Worm (Caenorhabditis elegans) whole organism, late embryonic: ENCODE measurements around the gene mls-1.
"Not testable (repeated sequence)": the region's sequence is repeated elsewhere in the genome, so short reads cannot be mapped to it uniquely, and the experiment has no call there.

Experiments
- C08G9.2 ChIP-seq: sonication (generic microtip); optimal IDR thresholded peaks from 2 replicates; lab custom pipeline; 2016; ENCODE audit warnings: mild to moderate bottlenecking, missing genetic modification characterization, moderate library complexity, missing compliant biosample characterization
- F13H6.1 ChIP-seq: sonication (generic microtip); optimal IDR thresholded peaks from 2 replicates; lab custom pipeline; 2016; ENCODE audit warnings: missing genetic modification characterization, missing compliant biosample characterization
- K09A11.1 ChIP-seq: sonication (generic microtip); optimal IDR thresholded peaks from 2 replicates; lab custom pipeline; 2017; ENCODE audit warnings: antibody characterized with exemption, mild to moderate bottlenecking, missing genetic modification characterization, missing compliant biosample characterization; ENCODE audit not compliant: insufficient read depth
- T23F11.4 ChIP-seq: fragments of 200-800 bp; sonication (Bioruptor generic); optimal IDR thresholded peaks from 2 replicates; lab custom pipeline; 2018; ENCODE audit warnings: mild to moderate bottlenecking, missing genetic modification characterization, missing compliant biosample characterization
- Y22D7AL.16 ChIP-seq: sonication (generic microtip); optimal IDR thresholded peaks from 2 replicates; lab custom pipeline; 2016; ENCODE audit warnings: missing genetic modification characterization, missing compliant biosample characterization
- ahr-1 ChIP-seq: sonication (generic microtip); optimal IDR thresholded peaks from 2 replicates; lab custom pipeline; 2016; ENCODE audit warnings: missing genetic modification characterization, missing compliant biosample characterization
- ama-1 ChIP-seq: fragments of 150-350 bp; optimal IDR thresholded peaks from 2 replicates; lab custom pipeline; 2014
- ceh-18 ChIP-seq: sonication (generic microtip); optimal IDR thresholded peaks from 2 replicates; lab custom pipeline; 2016; ENCODE audit warnings: missing genetic modification characterization, missing compliant biosample characterization
- ceh-19 ChIP-seq: fragments of 200-800 bp; sonication (Bioruptor generic); optimal IDR thresholded peaks from 2 replicates; lab custom pipeline; 2018; ENCODE audit warnings: mild to moderate bottlenecking, missing genetic modification characterization, missing compliant biosample characterization
- ceh-2 ChIP-seq: sonication (generic microtip); optimal IDR thresholded peaks from 2 replicates; lab custom pipeline; 2016; ENCODE audit warnings: missing genotype, missing genetic modification characterization, missing compliant biosample characterization
- ceh-22 ChIP-seq: sonication (generic microtip); optimal IDR thresholded peaks from 2 replicates; lab custom pipeline; 2017; ENCODE audit warnings: missing biosample characterization, missing genetic modification characterization
- ceh-31 ChIP-seq: sonication (generic microtip); optimal IDR thresholded peaks from 2 replicates; lab custom pipeline; 2016; ENCODE audit warnings: missing genetic modification characterization, missing compliant biosample characterization
- ceh-45 ChIP-seq: fragments of 200-800 bp; sonication (Bioruptor generic); IDR thresholded peaks from 2 replicates; pipeline ENCODE4 v1.3.6; 2022; ENCODE audit warnings: missing genetic modification reagents, missing genetic modification characterization, missing compliant biosample characterization
- che-1 ChIP-seq: sonication (generic microtip); optimal IDR thresholded peaks from 2 replicates; lab custom pipeline; 2016; ENCODE audit warnings: mild to moderate bottlenecking, missing genetic modification characterization, missing compliant biosample characterization
- dmd-4 ChIP-seq: sonication (generic microtip); optimal IDR thresholded peaks from 2 replicates; lab custom pipeline; 2016; ENCODE audit warnings: borderline replicate concordance, missing genetic modification characterization, missing compliant biosample characterization
- ets-4 ChIP-seq: sonication (generic microtip); optimal IDR thresholded peaks from 2 replicates; lab custom pipeline; 2016; ENCODE audit warnings: missing genetic modification characterization, missing compliant biosample characterization
- eyg-1 ChIP-seq: sonication (generic microtip); optimal IDR thresholded peaks from 2 replicates; lab custom pipeline; 2016; ENCODE audit warnings: missing genotype, missing genetic modification characterization, missing compliant biosample characterization
- fax-1 ChIP-seq: sonication (generic microtip); optimal IDR thresholded peaks from 2 replicates; lab custom pipeline; 2016; ENCODE audit warnings: missing genotype, missing genetic modification characterization, missing compliant biosample characterization
- fkh-6 ChIP-seq: sonication (generic microtip); optimal IDR thresholded peaks from 2 replicates; lab custom pipeline; 2016; ENCODE audit warnings: missing genetic modification characterization, missing compliant biosample characterization
- hlh-13 ChIP-seq: fragments of 200-800 bp; sonication (Bioruptor generic); optimal IDR thresholded peaks from 2 replicates; lab custom pipeline; 2018; ENCODE audit warnings: mild to moderate bottlenecking, missing genetic modification characterization, missing compliant biosample characterization
- hlh-30 ChIP-seq: sonication (generic microtip); optimal IDR thresholded peaks from 2 replicates; lab custom pipeline; 2017; ENCODE audit warnings: antibody characterized with exemption, missing genetic modification characterization, missing compliant biosample characterization; ENCODE audit not compliant: insufficient read depth
- hlh-6 ChIP-seq: sonication (generic microtip); optimal IDR thresholded peaks from 2 replicates; lab custom pipeline; 2016; ENCODE audit warnings: missing genotype, missing genetic modification characterization, missing compliant biosample characterization
- hlh-8 ChIP-seq: sonication (generic microtip); optimal IDR thresholded peaks from 2 replicates; lab custom pipeline; 2016; ENCODE audit warnings: missing genotype, missing genetic modification characterization, missing compliant biosample characterization
- madf-2 ChIP-seq: sonication (generic microtip); optimal IDR thresholded peaks from 2 replicates; lab custom pipeline; 2017; ENCODE audit warnings: missing genetic modification characterization, missing compliant biosample characterization
- nfya-1 ChIP-seq: sonication (generic microtip); optimal IDR thresholded peaks from 2 replicates; lab custom pipeline; 2017; ENCODE audit warnings: missing genetic modification characterization, mild to moderate bottlenecking, missing compliant biosample characterization, antibody characterized with exemption, moderate library complexity
- nhr-11 ChIP-seq: fragments of 150-350 bp; optimal IDR thresholded peaks from 2 replicates; lab custom pipeline; 2014; ENCODE audit warnings: missing biosample characterization, missing genetic modification characterization
- nhr-232 ChIP-seq: sonication (generic microtip); optimal IDR thresholded peaks from 2 replicates; lab custom pipeline; 2016; ENCODE audit warnings: missing genetic modification characterization, missing compliant biosample characterization
- pag-3 ChIP-seq: sonication (generic microtip); optimal IDR thresholded peaks from 2 replicates; lab custom pipeline; 2016; ENCODE audit warnings: missing compliant biosample characterization, missing genetic modification characterization, borderline replicate concordance
- pha-2 ChIP-seq: sonication (generic microtip); optimal IDR thresholded peaks from 2 replicates; lab custom pipeline; 2017; ENCODE audit warnings: mild to moderate bottlenecking, missing genetic modification characterization, missing compliant biosample characterization
- pros-1 ChIP-seq: fragments of 150-350 bp; optimal IDR thresholded peaks from 2 replicates; lab custom pipeline; 2014; ENCODE audit warnings: missing biosample characterization, missing genetic modification reagents, missing genetic modification characterization
- rnt-1 ChIP-seq: sonication (generic microtip); optimal IDR thresholded peaks from 2 replicates; lab custom pipeline; 2016; ENCODE audit warnings: missing genetic modification characterization, missing compliant biosample characterization
- syd-9 ChIP-seq: sonication (generic microtip); optimal IDR thresholded peaks from 2 replicates; lab custom pipeline; 2016; ENCODE audit warnings: mild to moderate bottlenecking, missing genetic modification characterization, moderate library complexity, missing compliant biosample characterization
- tbx-7 ChIP-seq: sonication (generic microtip); optimal IDR thresholded peaks from 2 replicates; lab custom pipeline; 2016; ENCODE audit warnings: missing genotype, missing genetic modification characterization, missing compliant biosample characterization
- unc-55 ChIP-seq: sonication (generic microtip); optimal IDR thresholded peaks from 2 replicates; lab custom pipeline; 2017; ENCODE audit warnings: missing biosample characterization, missing genetic modification reagents, missing genetic modification characterization
- zip-5 ChIP-seq: sonication (generic microtip); optimal IDR thresholded peaks from 2 replicates; lab custom pipeline; 2016; ENCODE audit warnings: missing genetic modification characterization, missing compliant biosample characterization
- ztf-16 ChIP-seq: sonication (generic microtip); optimal IDR thresholded peaks from 2 replicates; lab custom pipeline; 2017; ENCODE audit warnings: missing genetic modification characterization, missing compliant biosample characterization

The mls-1 gene

DNA sequence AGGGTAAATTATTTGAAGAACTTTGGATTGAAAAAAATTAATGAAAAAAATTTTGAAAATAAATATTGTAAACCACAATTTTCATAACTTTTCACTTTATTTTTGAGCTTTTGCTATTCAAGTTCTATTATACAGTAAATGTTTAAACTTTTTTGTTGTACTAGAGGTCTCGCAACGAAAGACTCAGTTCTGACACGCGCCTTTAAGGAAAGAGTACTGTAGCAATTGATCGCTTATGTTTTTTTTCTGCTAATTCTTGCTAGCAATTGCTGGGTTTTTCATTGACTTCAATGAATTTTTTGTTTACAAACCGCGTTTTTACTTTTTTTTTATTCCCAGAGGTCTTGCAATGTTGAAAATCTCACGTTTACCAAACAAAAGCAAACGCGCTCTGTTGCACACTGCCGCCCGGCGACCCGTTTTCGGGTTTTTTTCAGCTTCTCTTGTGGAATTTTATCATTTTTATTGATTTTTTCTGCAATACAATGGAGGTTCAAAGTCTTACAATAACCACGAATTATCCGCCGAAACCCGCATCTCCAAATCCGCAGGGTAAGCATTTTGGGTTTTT, 3.4 kb downstream of the mls-1 start, which contains the start of gene H14A12.3:
Gene H14A12.3, plus strand, starts transcription at position 360 of the 571 bp plus-strand sequence.
- no peak for TF ChIP-seq ztf-16 (tag; lab: Kevin White, UChicago)
- TF ChIP-seq che-1 = no peak
- no peak for TF ChIP-seq ets-4 (tag; lab: Kevin White, UChicago)
- TF ChIP-seq hlh-13 (GFP tag; lab: Kevin White, UChicago) = no peak
- TF ChIP-seq zip-5 (tag; lab: Kevin White, UChicago) = no peak

DNA sequence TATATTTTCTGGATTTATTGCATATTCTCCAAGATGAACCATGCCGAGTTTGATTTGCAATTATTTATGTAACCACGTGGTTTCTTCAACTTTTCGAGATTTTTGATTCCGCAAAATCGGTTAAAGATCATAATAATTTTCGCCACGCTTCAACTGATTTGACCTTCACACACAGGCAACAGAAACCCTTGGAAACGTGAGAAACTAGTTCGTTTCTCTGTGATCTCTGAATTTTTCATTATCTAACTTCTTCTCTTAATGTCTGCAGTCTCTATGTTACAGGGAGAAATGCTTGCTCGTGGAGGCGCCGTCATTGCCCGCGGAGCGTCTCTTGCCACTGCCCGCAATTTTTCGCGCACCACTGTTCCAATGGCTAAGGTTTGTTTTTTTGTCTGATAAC, 5.2 kb downstream of the mls-1 start, which contains the start of gene fum-1:
Gene fum-1, plus strand, starts transcription at position 259 of the 400 bp plus-strand sequence.
- TF ChIP-seq nfya-1 (peak; percentile 31), hlh-30 (tag; lab: Kevin White, UChicago) (peak; percentile 9), ceh-18 (tag; lab: Kevin White, UChicago) (peak; percentile 12), rnt-1 (tag; lab: Kevin White, UChicago) (peak; percentile 14), ceh-31 (no peak)

DNA sequence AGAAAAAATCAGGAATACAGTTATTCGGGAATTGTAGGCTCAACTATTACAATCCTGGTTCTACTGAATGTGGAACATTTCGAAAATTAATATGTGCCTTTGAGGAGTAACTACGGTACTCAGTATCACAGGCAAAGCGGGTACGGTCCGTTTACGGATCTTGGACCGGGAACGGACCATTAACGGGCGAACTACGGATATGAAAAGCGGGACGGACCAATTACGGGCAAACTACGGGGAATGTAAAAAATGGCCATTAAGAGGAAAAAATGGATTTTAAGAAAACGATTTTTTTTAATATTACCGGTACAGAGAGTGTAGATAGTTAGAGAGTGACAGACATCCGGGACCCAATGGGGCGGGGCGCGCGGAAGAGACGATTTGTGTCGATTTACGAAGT, 8.8 kb downstream of the mls-1 start, which contains the start of gene H14A12.5:
Gene H14A12.5, minus strand, starts transcription at position 101 of the 400 bp plus-strand sequence.
- TF ChIP-seq nfya-1; C08G9.2 (tag; lab: Kevin White, UChicago); T23F11.4: not testable (repeated sequence)

DNA sequence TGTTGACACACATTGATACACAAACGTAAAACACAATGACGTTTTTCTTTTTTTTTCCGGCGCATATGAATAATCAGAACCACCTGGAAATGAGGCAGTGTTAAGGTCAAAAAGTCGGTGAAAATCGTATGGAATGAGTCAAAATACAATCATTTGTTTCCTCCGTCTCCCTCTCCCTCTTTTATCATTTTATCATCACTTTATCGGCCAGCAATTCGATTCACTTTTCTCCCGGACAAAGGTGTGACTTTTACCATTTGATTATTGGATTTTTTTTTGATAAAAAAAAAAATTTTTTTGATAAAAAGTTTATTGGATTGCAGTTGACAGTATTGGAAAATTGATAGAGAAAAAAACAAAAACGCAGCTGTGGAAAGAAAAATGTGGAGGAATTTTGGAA, 18.8 kb downstream of the mls-1 start:
- TF ChIP-seq nhr-11 (no peak), dmd-4 (no peak), ceh-45 (GFP tag; lab: Robert Waterston, UW) (no peak), fax-1 (tag; lab: Kevin White, UChicago) (no peak), hlh-13 (GFP tag; lab: Kevin White, UChicago) (no peak), che-1 (no peak), F13H6.1 (tag; lab: Kevin White, UChicago) (no peak), ceh-18 (tag; lab: Kevin White, UChicago) (no peak), Y22D7AL.16 (tag; lab: Kevin White, UChicago) (no peak), syd-9 (tag; lab: Kevin White, UChicago) (no peak), eyg-1 (tag; lab: Kevin White, UChicago) (no peak), ceh-2 (tag; lab: Kevin White, UChicago) (no peak), hlh-6 (tag; lab: Kevin White, UChicago) (no peak), ahr-1 (tag; lab: Kevin White, UChicago) (no peak), ets-4 (tag; lab: Kevin White, UChicago) (no peak), tbx-7 (tag; lab: Kevin White, UChicago) (no peak)

DNA sequence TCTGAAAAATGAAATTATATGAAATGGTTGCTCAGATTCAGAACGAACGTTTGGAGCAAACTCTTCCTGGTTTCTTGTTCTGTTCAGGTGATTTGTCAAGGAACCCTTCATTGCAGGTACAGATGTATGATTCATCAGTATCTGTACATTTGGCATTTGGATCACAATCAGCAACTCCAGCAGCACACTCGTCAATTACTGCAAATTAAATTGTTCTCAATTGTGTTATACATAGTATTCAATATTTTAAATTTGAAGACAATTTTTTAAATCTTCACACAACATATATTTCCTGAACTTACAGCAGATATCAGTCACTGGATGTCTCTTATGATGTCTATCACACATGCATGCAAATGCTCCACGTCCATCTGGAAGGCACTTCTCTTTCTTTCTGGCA, 24.6 kb downstream of the mls-1 start:
- no peak for TF ChIP-seq pha-2
- TF ChIP-seq K09A11.1 = no peak
- no peak for TF ChIP-seq ceh-22 (tag; lab: Kevin White, UChicago)
- TF ChIP-seq ahr-1 (tag; lab: Kevin White, UChicago) = no peak
- no peak for TF ChIP-seq Y22D7AL.16 (tag; lab: Kevin White, UChicago)
- TF ChIP-seq pros-1 (tag; lab: Kevin White, UChicago) = no peak
- TF ChIP-seq unc-55 (GFP tag; lab: Kevin White, UChicago) = no peak
- no peak for TF ChIP-seq hlh-8 (tag; lab: Kevin White, UChicago)
- no peak for TF ChIP-seq ama-1 (lab: Kevin White, UChicago)
- TF ChIP-seq T23F11.4 = no peak
- no peak for TF ChIP-seq syd-9 (tag; lab: Kevin White, UChicago)
- TF ChIP-seq rnt-1 (tag; lab: Kevin White, UChicago) = no peak

DNA sequence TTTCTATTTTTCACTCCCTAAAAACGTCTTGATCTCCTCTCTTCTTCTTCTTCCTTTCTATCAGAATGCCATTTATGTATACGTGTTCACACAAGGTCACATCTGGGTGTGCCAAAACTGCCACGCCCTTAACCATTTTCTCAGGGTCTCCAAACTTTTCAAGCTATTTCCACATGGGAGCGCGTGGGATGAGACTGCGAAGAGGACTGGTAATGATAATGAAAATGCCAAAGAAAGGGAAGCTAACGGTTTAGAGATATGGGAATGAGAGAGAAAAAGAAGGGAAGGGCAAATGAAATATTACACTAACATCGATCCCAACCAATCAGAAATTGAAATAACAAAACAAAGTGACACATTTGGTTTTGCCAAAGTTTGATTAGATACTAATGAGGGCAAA, 28.2 kb downstream of the mls-1 start:
- no peak for TF ChIP-seq pros-1 (tag; lab: Kevin White, UChicago)
- no peak for TF ChIP-seq hlh-6 (tag; lab: Kevin White, UChicago)
- no peak for TF ChIP-seq madf-2
- TF ChIP-seq fkh-6 (tag; lab: Kevin White, UChicago) = no peak
- no peak for TF ChIP-seq nhr-232 (tag; lab: Kevin White, UChicago)
- TF ChIP-seq ceh-19 (GFP tag; lab: Kevin White, UChicago) = no peak
- no peak for TF ChIP-seq rnt-1 (tag; lab: Kevin White, UChicago)
- no peak for TF ChIP-seq pag-3 (tag; lab: Kevin White, UChicago)
- no peak for TF ChIP-seq nhr-11
- no peak for TF ChIP-seq fax-1 (tag; lab: Kevin White, UChicago)
